Worm (Caenorhabditis elegans) whole organism, young adult: ENCODE results near the gene trxr-2.
A peak's percentile ranks its signal among the peaks of the same experiment; 100 is the strongest.

Experiments used
- F23B12.7 ChIP-seq: sonication (generic microtip); optimal IDR thresholded peaks from 2 replicates; lab custom pipeline; 2017; ENCODE audit warnings: missing genetic modification characterization, mild to moderate bottlenecking, missing compliant biosample characterization, antibody characterized with exemption, moderate library complexity; ENCODE audit not compliant: insufficient read depth
- F57A8.1 ChIP-seq: fragments of 200-800 bp; sonication (Bioruptor generic); optimal IDR thresholded peaks from 2 replicates; lab custom pipeline; 2018; ENCODE audit warnings: mild to moderate bottlenecking, missing genetic modification characterization, moderate library complexity, missing compliant biosample characterization
- K11D2.4 ChIP-seq: fragments of 200-800 bp; sonication (Bioruptor generic); IDR thresholded peaks from 2 replicates; pipeline ENCODE4 v1.3.6; 2022; ENCODE audit warnings: missing genetic modification reagents, missing genetic modification characterization, missing compliant biosample characterization
- T26A5.8 ChIP-seq: sonication (generic microtip); optimal IDR thresholded peaks from 2 replicates; lab custom pipeline; 2016; ENCODE audit warnings: missing genetic modification characterization, missing compliant biosample characterization
- Y95B8A.8 ChIP-seq: fragments of 200-800 bp; sonication (Bioruptor generic); IDR thresholded peaks from 2 replicates; pipeline ENCODE4 v1.3.6; 2022; ENCODE audit warnings: missing genetic modification reagents, missing genetic modification characterization, missing compliant biosample characterization
- ZK185.1 ChIP-seq: sonication (generic microtip); optimal IDR thresholded peaks from 2 replicates; lab custom pipeline; 2016; ENCODE audit warnings: mild to moderate bottlenecking, missing genetic modification characterization, missing compliant biosample characterization; ENCODE audit not compliant: poor library complexity, severe bottlenecking
- akir-1 ChIP-seq: fragments of 200-800 bp; sonication (Bioruptor generic); optimal IDR thresholded peaks from 2 replicates; lab custom pipeline; 2018; ENCODE audit warnings: mild to moderate bottlenecking, missing genetic modification characterization, moderate library complexity, missing compliant biosample characterization
- atf-7 ChIP-seq: sonication (generic microtip); optimal IDR thresholded peaks from 2 replicates; lab custom pipeline; 2017; ENCODE audit warnings: mild to moderate bottlenecking, missing genetic modification characterization, missing compliant biosample characterization
- attf-3 ChIP-seq: fragments of 200-800 bp; sonication (Bioruptor generic); conservative IDR thresholded peaks from 2 replicates; pipeline ENCODE4 v1.3.6; 2022; ENCODE audit warnings: missing genetic modification reagents, missing genetic modification characterization, missing compliant biosample characterization
- bed-1 ChIP-seq: fragments of 200-800 bp; sonication (Bioruptor generic); IDR thresholded peaks from 2 replicates; pipeline ENCODE4 v1.3.6; 2022; ENCODE audit warnings: missing genetic modification reagents, missing genetic modification characterization, missing compliant biosample characterization
- ccch-3 ChIP-seq: fragments of 200-800 bp; sonication (Bioruptor generic); optimal IDR thresholded peaks from 2 replicates; lab custom pipeline; 2018; ENCODE audit warnings: mild to moderate bottlenecking, missing genetic modification characterization, missing compliant biosample characterization
- cebp-1 ChIP-seq, 2 experiments: fragments of 200-800 bp in 1 of 2; sonication (Bioruptor generic) in 1 of 2; sonication (generic microtip) in 1 of 2; IDR thresholded peaks in 1 of 2; optimal IDR thresholded peaks in 1 of 2; 2 replicates each; pipeline versions ENCODE4 v1.3.6 to Lab custom; 2017 to 2022; ENCODE audit warnings: missing compliant biosample characterization in 2 of 2, missing genetic modification characterization in 2 of 2, mild to moderate bottlenecking in 1 of 2, missing genetic modification reagents in 1 of 2, moderate library complexity in 1 of 2
- cebp-2 ChIP-seq: fragments of 200-800 bp; sonication (Bioruptor generic); IDR thresholded peaks from 2 replicates; pipeline ENCODE4 v1.3.6; 2022; ENCODE audit warnings: missing genetic modification characterization, missing compliant biosample characterization
- dox-1 ChIP-seq: fragments of 200-800 bp; sonication (Bioruptor generic); IDR thresholded peaks from 2 replicates; pipeline ENCODE4 v1.3.6; 2022; ENCODE audit warnings: missing genetic modification reagents, missing genetic modification characterization, missing compliant biosample characterization
- dpff-1 ChIP-seq: sonication (generic microtip); optimal IDR thresholded peaks from 2 replicates; lab custom pipeline; 2017; ENCODE audit warnings: mild to moderate bottlenecking, missing genetic modification characterization, missing compliant biosample characterization
- hlh-26 ChIP-seq: fragments of 200-800 bp; sonication (Bioruptor generic); conservative IDR thresholded peaks from 2 replicates; pipeline ENCODE4 v1.3.6; 2022; ENCODE audit warnings: missing genetic modification reagents, missing genetic modification characterization, missing compliant biosample characterization
- lag-1 ChIP-seq: fragments of 200-800 bp; sonication (Bioruptor generic); IDR thresholded peaks from 2 replicates; pipeline ENCODE4 v1.3.6; 2022; ENCODE audit warnings: missing genetic modification reagents, missing genetic modification characterization, missing compliant biosample characterization
- let-607 ChIP-seq, 2 experiments: fragments of 200-800 bp in 1 of 2; sonication (Bioruptor generic) in 1 of 2; sonication (generic microtip) in 1 of 2; optimal IDR thresholded peaks; 2 replicates each; lab custom pipeline; 2016 to 2018; ENCODE audit warnings: mild to moderate bottlenecking in 2 of 2, missing compliant biosample characterization in 2 of 2, missing genetic modification characterization in 2 of 2, moderate library complexity in 2 of 2, missing genotype in 1 of 2
- madf-3 ChIP-seq: fragments of 200-800 bp; sonication (Bioruptor generic); IDR thresholded peaks from 2 replicates; pipeline ENCODE4 v1.3.6; 2022; ENCODE audit warnings: missing genetic modification reagents, missing genetic modification characterization, missing compliant biosample characterization
- nfya-1 ChIP-seq: sonication (generic microtip); optimal IDR thresholded peaks from 2 replicates; lab custom pipeline; 2017; ENCODE audit warnings: antibody characterized with exemption, missing compliant biosample characterization, missing genetic modification characterization, borderline replicate concordance; ENCODE audit not compliant: insufficient read depth
- nfya-2 ChIP-seq: fragments of 200-800 bp; sonication (Bioruptor generic); IDR thresholded peaks from 2 replicates; pipeline ENCODE4 v1.3.6; 2022; ENCODE audit warnings: missing genetic modification reagents, missing genetic modification characterization, missing compliant biosample characterization
- nfyb-1 ChIP-seq: fragments of 200-800 bp; sonication (Bioruptor generic); IDR thresholded peaks from 2 replicates; pipeline ENCODE4 v1.3.6; 2022; ENCODE audit warnings: missing genetic modification reagents, missing genetic modification characterization, missing compliant biosample characterization
- nhr-80 ChIP-seq: sonication (generic microtip); optimal IDR thresholded peaks from 2 replicates; lab custom pipeline; 2016; ENCODE audit warnings: missing genetic modification characterization, missing compliant biosample characterization
- pbrm-1 ChIP-seq: fragments of 200-800 bp; sonication (Bioruptor generic); IDR thresholded peaks from 2 replicates; pipeline ENCODE4 v1.3.6; 2022; ENCODE audit warnings: missing genetic modification reagents, missing genetic modification characterization, missing compliant biosample characterization
- rcor-1 ChIP-seq: fragments of 200-800 bp; sonication (Bioruptor generic); IDR thresholded peaks from 2 replicates; pipeline ENCODE4 v1.3.6; 2022; ENCODE audit warnings: missing genetic modification reagents, missing genetic modification characterization, missing compliant biosample characterization
- snpc-4 ChIP-seq, 5 experiments: fragments of 150-350 bp in 1 of 5; sonication (generic microtip) in 4 of 5; optimal IDR thresholded peaks; 2 replicates each; lab custom pipeline; 2014 to 2018; ENCODE audit warnings: missing genetic modification characterization in 5 of 5, missing biosample characterization in 3 of 5, antibody characterized with exemption in 2 of 5, mild to moderate bottlenecking in 2 of 5, missing compliant biosample characterization in 2 of 5, missing genotype in 2 of 5, moderate library complexity in 2 of 5, missing genetic modification reagents in 1 of 5
- xnd-1 ChIP-seq: sonication (generic microtip); optimal IDR thresholded peaks from 2 replicates; lab custom pipeline; 2016; ENCODE audit warnings: missing genotype, missing genetic modification reagents, missing genetic modification characterization, missing compliant biosample characterization
- ztf-22 ChIP-seq: fragments of 200-800 bp; sonication (Bioruptor generic); optimal IDR thresholded peaks from 2 replicates; lab custom pipeline; 2018; ENCODE audit warnings: mild to moderate bottlenecking, missing genetic modification characterization, moderate library complexity, missing compliant biosample characterization
- ztf-25 ChIP-seq: fragments of 200-800 bp; sonication (Bioruptor generic); IDR thresholded peaks from 2 replicates; pipeline ENCODE4 v1.3.6; 2022; ENCODE audit warnings: missing genetic modification reagents, missing genetic modification characterization, missing compliant biosample characterization

Gene trxr-2

DNA sequence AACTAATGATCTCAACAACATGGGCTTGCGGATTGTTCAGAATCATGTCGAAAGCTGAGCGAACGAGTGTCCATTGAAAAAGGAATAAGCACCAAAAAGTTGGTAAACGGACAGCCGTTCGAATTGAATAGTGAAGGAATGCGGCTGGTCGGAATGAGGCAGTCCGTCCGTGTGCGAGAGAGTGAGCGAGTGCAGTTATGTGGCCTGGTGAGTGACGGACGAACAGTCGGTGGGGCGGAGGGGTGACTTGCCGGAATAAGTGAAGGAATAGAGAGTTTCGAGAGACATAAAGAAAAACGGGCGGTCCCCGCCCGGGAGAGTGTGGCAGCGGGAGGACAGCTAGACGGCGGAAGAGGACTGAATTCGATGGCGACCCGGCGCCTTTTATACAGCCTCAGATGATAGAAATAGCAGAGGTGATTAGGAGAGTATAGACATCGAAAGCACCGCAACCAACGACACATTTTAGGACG lies 48.2 kb upstream of the trxr-2 start (continued):
- peak; percentile 83 for TF ChIP-seq atf-7
- TF ChIP-seq nfyb-1 (GFP tag; lab: Robert Waterston, UW): peak; percentile 80
- TF ChIP-seq rcor-1 (GFP tag; lab: Robert Waterston, UW): 0 out of 2 replicates have a peak, but pooled peaks have one; percentile 24
- TF ChIP-seq bed-1 (GFP tag; lab: Robert Waterston, UW): peak; percentile 81; the same call in 1 of the 2 replicates

DNA sequence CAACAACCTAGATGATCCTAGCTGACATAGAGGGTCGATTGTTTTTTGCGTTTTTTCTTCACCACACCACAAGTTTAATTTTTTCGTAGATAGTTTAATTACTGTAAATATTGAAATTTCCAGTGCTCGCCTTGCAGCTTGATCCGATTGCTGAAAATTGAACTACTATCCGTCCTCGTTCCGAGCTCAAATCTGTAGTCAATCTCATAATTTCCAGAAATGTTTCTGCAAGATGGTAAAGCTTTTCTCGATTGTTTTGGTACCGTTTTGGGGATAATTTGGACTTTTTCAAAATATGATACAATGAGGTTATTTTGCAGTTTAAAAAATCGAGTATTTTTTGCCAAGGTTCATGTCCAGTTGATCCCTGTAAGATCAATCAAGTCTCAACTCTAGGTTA lies 47.5 kb upstream of the trxr-2 start:
- TF ChIP-seq ccch-3 (GFP tag; lab: Kevin White, UChicago) (no peak), ztf-22 (GFP tag; lab: Kevin White, UChicago) (no peak), let-607 (tag; optimal IDR thresholded peaks at IDR 0.05; lab: Kevin White, UChicago) (peak in 1 of 2 experiments; percentile 0)

- TF ChIP-seq dox-1 (GFP tag; lab: Robert Waterston, UW): 0 out of 2 replicates have a peak, but pooled peaks have one; percentile 14
- TF ChIP-seq dpff-1 (tag; lab: Kevin White, UChicago): no peak
- TF ChIP-seq nhr-80: peak; percentile 44
- TF ChIP-seq xnd-1: no peak
- TF ChIP-seq bed-1 (GFP tag; lab: Robert Waterston, UW): no peak
- TF ChIP-seq hlh-26 (GFP tag; lab: Robert Waterston, UW): no peak
- TF ChIP-seq ZK185.1 (tag; lab: Kevin White, UChicago): peak; percentile 5
- no peak for TF ChIP-seq attf-3 (GFP tag; lab: Robert Waterston, UW)
- TF ChIP-seq Y95B8A.8 (GFP tag; lab: Robert Waterston, UW): 0 out of 2 replicates have a peak, but pooled peaks have one; percentile 6
- no peak for TF ChIP-seq nfya-2
- TF ChIP-seq akir-1: no peak
- peak; percentile 11; the same call in 1 of the 2 replicates for TF ChIP-seq nfyb-1 (GFP tag; lab: Robert Waterston, UW)
- no peak for TF ChIP-seq T26A5.8
- TF ChIP-seq snpc-4 (GFP tag; optimal IDR thresholded peaks at IDR 0.05; lab: Kevin White, UChicago): no peak
- TF ChIP-seq snpc-4 (tag; optimal IDR thresholded peaks at IDR 0.05; lab: Kevin White, UChicago): no peak
- no peak for TF ChIP-seq cebp-1 (GFP tag; IDR thresholded peaks at IDR 0.05; lab: Robert Waterston, UW)
- TF ChIP-seq cebp-1 (tag; optimal IDR thresholded peaks at IDR 0.05; lab: Kevin White, UChicago): peak; percentile 4
- 0 out of 2 replicates have a peak, but pooled peaks have one; percentile 29 for TF ChIP-seq madf-3 (GFP tag; lab: Robert Waterston, UW)
- no peak for TF ChIP-seq F23B12.7 (tag; lab: Kevin White, UChicago)
- TF ChIP-seq cebp-2 (GFP tag; lab: Robert Waterston, UW): no peak
- no peak for TF ChIP-seq lag-1 (GFP tag; lab: Robert Waterston, UW)
- TF ChIP-seq K11D2.4 (GFP tag; lab: Robert Waterston, UW): no peak
- no peak for TF ChIP-seq nfya-1
- TF ChIP-seq pbrm-1 (GFP tag; lab: Robert Waterston, UW): peak; percentile 35; the same call in 1 of the 2 replicates
- no peak for TF ChIP-seq F57A8.1 (GFP tag; lab: Kevin White, UChicago)
- no peak for TF ChIP-seq ztf-25 (GFP tag; lab: Robert Waterston, UW)
Observed at ce11 chrIII:8866983-8867842, 46.4 kb upstream of the trxr-2 start.
